Worm (Caenorhabditis elegans): Measurements from ENCODE around the gene Y46G5A.20.
A peak's percentile ranks its signal among the peaks of the same experiment; 100 is the strongest.

The Y46G5A.20 gene

ce11 chrII:12810709-12811108, at the start of gene Y46G5A.20:
Gene Y46G5A.20, plus strand, starts transcription at chrII:12811009.
- TF ChIP-seq flt-1 (GFP tag; IDR thresholded peaks at IDR 0.05) (no peak), F13C5.2 (tag; optimal IDR thresholded peaks at IDR 0.05) (no peak), pes-1 (GFP tag; IDR thresholded peaks at IDR 0.05) (no peak), hmbx-1 (tag; optimal IDR thresholded peaks at IDR 0.05) (no peak), tbx-11 (GFP tag; IDR thresholded peaks at IDR 0.05) (no peak), ama-1 (optimal IDR thresholded peaks at IDR 0.05) (no peak), sea-1 (GFP tag; conservative IDR thresholded peaks at IDR 0.05) (no peak), B0310.2 (tag; optimal IDR thresholded peaks at IDR 0.05) (no peak)

DNA sequence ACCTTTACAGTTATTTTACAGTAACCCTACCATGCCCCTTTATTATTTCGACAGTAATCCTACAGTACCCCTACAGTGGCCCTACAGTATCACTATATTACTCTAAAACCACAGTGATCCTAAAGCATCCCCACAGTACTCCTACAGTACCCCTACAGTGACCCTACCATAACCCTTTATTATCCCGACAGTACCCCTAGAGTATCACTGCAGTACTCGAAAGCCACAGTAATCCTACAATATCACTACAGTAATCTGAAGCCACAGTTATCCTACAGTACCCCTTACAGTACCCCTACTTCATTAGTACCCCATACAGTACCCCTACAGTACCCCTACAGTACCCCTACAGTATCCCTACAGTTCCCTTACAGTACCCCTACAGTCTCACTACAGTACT, 46.3 kb upstream of the Y46G5A.20 start:
- TF ChIP-seq hnd-1 (tag; optimal IDR thresholded peaks at IDR 0.05) (no peak), F13C5.2 (tag; optimal IDR thresholded peaks at IDR 0.05) (no peak)

ce11 chrII:12766443-12767188, 44.2 kb upstream of the Y46G5A.20 start:
- TF ChIP-seq scrt-1 (GFP tag; IDR thresholded peaks at IDR 0.05) = no peak
- TF ChIP-seq pes-1 (GFP tag; IDR thresholded peaks at IDR 0.05) = peak; percentile 51; the same call in 1 of the 2 replicates

DNA sequence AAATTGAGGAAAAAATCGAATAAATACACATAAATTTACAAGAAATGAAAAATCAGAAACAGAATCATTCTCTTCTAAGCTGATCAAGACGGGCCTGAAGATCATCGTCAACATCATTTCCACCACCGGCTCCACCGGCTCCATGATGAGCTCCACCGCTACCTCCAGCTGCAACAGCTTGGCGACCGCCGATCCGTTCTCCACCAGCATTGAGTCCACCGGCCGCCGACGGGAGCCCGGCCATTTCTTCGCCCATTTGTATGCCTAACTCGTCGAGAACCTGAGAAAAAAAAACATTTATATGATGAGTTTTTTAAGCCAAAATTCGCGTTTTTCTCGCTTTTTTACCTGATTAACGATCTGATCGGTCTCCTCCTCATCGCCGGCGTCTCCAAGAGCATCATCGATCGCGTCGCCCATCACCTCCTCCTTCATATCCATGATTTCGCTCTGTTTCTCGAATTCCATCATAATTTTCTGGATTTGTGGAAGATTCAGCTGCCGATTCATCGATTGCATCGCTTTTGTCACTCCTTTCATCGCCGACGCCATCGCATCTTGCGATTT, 43.5 kb upstream of the Y46G5A.20 start:
- TF ChIP-seq tra-4 (tag; optimal IDR thresholded peaks at IDR 0.05) = no peak
- no peak for TF ChIP-seq F13C5.2 (tag; optimal IDR thresholded peaks at IDR 0.05)
- TF ChIP-seq flt-1 (GFP tag; IDR thresholded peaks at IDR 0.05) = no peak
- no peak for TF ChIP-seq scrt-1 (GFP tag; IDR thresholded peaks at IDR 0.05)
- TF ChIP-seq aly-1 (tag; optimal IDR thresholded peaks at IDR 0.05) = no peak
- no peak for TF ChIP-seq tbx-11 (GFP tag; IDR thresholded peaks at IDR 0.05)
- TF ChIP-seq tbx-37 (GFP tag; conservative IDR thresholded peaks at IDR 0.05) = no peak
- no peak for TF ChIP-seq ceh-13 (GFP tag; optimal IDR thresholded peaks at IDR 0.05)
- TF ChIP-seq ets-7 (tag; optimal IDR thresholded peaks at IDR 0.05) = no peak
- TF ChIP-seq pes-1 (GFP tag; IDR thresholded peaks at IDR 0.05) = no peak
- TF ChIP-seq ceh-36 (tag; optimal IDR thresholded peaks at IDR 0.05) = no peak
- TF ChIP-seq hmbx-1 (tag; optimal IDR thresholded peaks at IDR 0.05) = no peak
- no peak for TF ChIP-seq ama-1 (optimal IDR thresholded peaks at IDR 0.05)
- TF ChIP-seq hmg-4 (GFP tag; optimal IDR thresholded peaks at IDR 0.05) = no peak
- no peak for TF ChIP-seq hnd-1 (tag; optimal IDR thresholded peaks at IDR 0.05)
- no peak for TF ChIP-seq sea-1 (GFP tag; conservative IDR thresholded peaks at IDR 0.05)
- no peak for TF ChIP-seq B0310.2 (tag; optimal IDR thresholded peaks at IDR 0.05)

DNA sequence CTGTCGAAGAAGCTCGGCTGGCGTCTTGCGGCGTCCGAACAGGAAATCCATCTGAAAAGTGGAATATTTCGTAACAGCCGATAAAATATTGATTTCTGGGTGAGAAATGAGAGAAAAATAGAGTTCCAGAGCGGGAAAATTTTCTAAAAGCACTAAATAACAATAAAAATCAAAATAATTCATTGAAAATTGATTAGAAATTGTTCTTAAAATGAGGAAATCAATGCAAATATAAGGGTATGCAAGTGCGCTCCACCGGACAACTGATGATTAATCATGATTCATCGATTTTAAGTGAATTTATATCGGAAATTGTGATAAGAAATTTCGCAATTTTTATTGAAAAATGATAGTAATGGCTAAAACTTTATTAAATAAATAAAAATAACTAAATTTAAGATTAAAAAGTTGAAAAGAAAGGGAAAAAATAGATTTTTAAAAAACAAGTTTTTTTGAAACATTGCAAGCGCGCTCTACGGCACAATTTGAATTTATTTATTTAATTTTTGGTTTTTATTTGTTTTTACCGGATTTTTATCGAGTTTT, 42.6 kb upstream of the Y46G5A.20 start, which contains the start of the genes vps-2 and tiar-2:
Gene vps-2, minus strand, starts transcription at position 51 of the 546 bp plus-strand sequence.
Gene tiar-2, plus strand, starts transcription at position 520 of the 546 bp plus-strand sequence.
- peak; percentile 30 for TF ChIP-seq F13C5.2 (tag; optimal IDR thresholded peaks at IDR 0.05)
- TF ChIP-seq hnd-1 (tag; optimal IDR thresholded peaks at IDR 0.05) = no peak

- TF ChIP-seq ceh-36 (tag; optimal IDR thresholded peaks at IDR 0.05) = no peak
- no peak for TF ChIP-seq B0310.2 (tag; optimal IDR thresholded peaks at IDR 0.05)
- TF ChIP-seq flt-1 (GFP tag; IDR thresholded peaks at IDR 0.05) = no peak
- no peak for TF ChIP-seq tbx-37 (GFP tag; conservative IDR thresholded peaks at IDR 0.05)
- TF ChIP-seq scrt-1 (GFP tag; IDR thresholded peaks at IDR 0.05) = no peak
- no peak for TF ChIP-seq ceh-13 (GFP tag; optimal IDR thresholded peaks at IDR 0.05)
- no peak for TF ChIP-seq pes-1 (GFP tag; IDR thresholded peaks at IDR 0.05)
- TF ChIP-seq ama-1 (optimal IDR thresholded peaks at IDR 0.05) = no peak
- TF ChIP-seq hmbx-1 (tag; optimal IDR thresholded peaks at IDR 0.05) = no peak
- no peak for TF ChIP-seq tra-4 (tag; optimal IDR thresholded peaks at IDR 0.05)
Observed at ce11 chrII:12769947-12770346, 40.9 kb upstream of the Y46G5A.20 start.

ce11 chrII:12774402-12774801, 36.4 kb upstream of the Y46G5A.20 start, which contains the start of gene Y46G5A.14:
Gene Y46G5A.14, plus strand, starts transcription at chrII:12774702.
- no peak for TF ChIP-seq scrt-1 (GFP tag; IDR thresholded peaks at IDR 0.05)
- TF ChIP-seq ceh-13 (GFP tag; optimal IDR thresholded peaks at IDR 0.05) = no peak
- TF ChIP-seq ets-7 (tag; optimal IDR thresholded peaks at IDR 0.05) = no peak
- TF ChIP-seq tbx-37 (GFP tag; conservative IDR thresholded peaks at IDR 0.05) = no peak
- TF ChIP-seq ceh-36 (tag; optimal IDR thresholded peaks at IDR 0.05) = no peak
- no peak for TF ChIP-seq tra-4 (tag; optimal IDR thresholded peaks at IDR 0.05)
- no peak for TF ChIP-seq pes-1 (GFP tag; IDR thresholded peaks at IDR 0.05)
- no peak for TF ChIP-seq ama-1 (optimal IDR thresholded peaks at IDR 0.05)
- TF ChIP-seq hmbx-1 (tag; optimal IDR thresholded peaks at IDR 0.05) = no peak
- TF ChIP-seq B0310.2 (tag; optimal IDR thresholded peaks at IDR 0.05) = no peak
- no peak for TF ChIP-seq sea-1 (GFP tag; conservative IDR thresholded peaks at IDR 0.05)
- no peak for TF ChIP-seq hmg-4 (GFP tag; optimal IDR thresholded peaks at IDR 0.05)
- no peak for TF ChIP-seq hnd-1 (tag; optimal IDR thresholded peaks at IDR 0.05)
- TF ChIP-seq flt-1 (GFP tag; IDR thresholded peaks at IDR 0.05) = no peak
- no peak for TF ChIP-seq tbx-11 (GFP tag; IDR thresholded peaks at IDR 0.05)
- no peak for TF ChIP-seq aly-1 (tag; optimal IDR thresholded peaks at IDR 0.05)
- TF ChIP-seq F13C5.2 (tag; optimal IDR thresholded peaks at IDR 0.05) = no peak

ce11 chrII:12776379-12776778, 34.4 kb upstream of the Y46G5A.20 start, which contains the start of gene Y46G5A.34:
Gene Y46G5A.34, plus strand, starts transcription at chrII:12776679.
- no peak for TF ChIP-seq pes-1 (GFP tag; IDR thresholded peaks at IDR 0.05)
- no peak for TF ChIP-seq ceh-13 (GFP tag; optimal IDR thresholded peaks at IDR 0.05)
- no peak for TF ChIP-seq tra-4 (tag; optimal IDR thresholded peaks at IDR 0.05)
- no peak for TF ChIP-seq tbx-11 (GFP tag; IDR thresholded peaks at IDR 0.05)
- no peak for TF ChIP-seq sea-1 (GFP tag; conservative IDR thresholded peaks at IDR 0.05)
- TF ChIP-seq ets-7 (tag; optimal IDR thresholded peaks at IDR 0.05) = no peak
- no peak for TF ChIP-seq hnd-1 (tag; optimal IDR thresholded peaks at IDR 0.05)
- TF ChIP-seq F13C5.2 (tag; optimal IDR thresholded peaks at IDR 0.05) = no peak
- no peak for TF ChIP-seq ama-1 (optimal IDR thresholded peaks at IDR 0.05)
- no peak for TF ChIP-seq aly-1 (tag; optimal IDR thresholded peaks at IDR 0.05)
- no peak for TF ChIP-seq flt-1 (GFP tag; IDR thresholded peaks at IDR 0.05)
- TF ChIP-seq tbx-37 (GFP tag; conservative IDR thresholded peaks at IDR 0.05) = no peak
- TF ChIP-seq ceh-36 (tag; optimal IDR thresholded peaks at IDR 0.05) = no peak
- TF ChIP-seq hmg-4 (GFP tag; optimal IDR thresholded peaks at IDR 0.05) = no peak
- TF ChIP-seq hmbx-1 (tag; optimal IDR thresholded peaks at IDR 0.05) = no peak
- TF ChIP-seq scrt-1 (GFP tag; IDR thresholded peaks at IDR 0.05) = no peak
- no peak for TF ChIP-seq B0310.2 (tag; optimal IDR thresholded peaks at IDR 0.05)

Measured in whole organism, early embryonic.